Fruit fly (Drosophila melanogaster) whole organism, embryonic: Measurements from ENCODE around the gene Capa.

Experiments
- Bgb ChIP-seq: fragments of 200-800 bp; sonication (Bioruptor generic); IDR thresholded peaks from 2 replicates; pipeline ENCODE4 v1.3.6; 2022; ENCODE audit warnings: missing biosample characterization, missing genetic modification characterization; ENCODE audit not compliant: partially characterized antibody
- Blimp-1 ChIP-seq: fragments of 200-800 bp; sonication (Bioruptor generic); optimal IDR thresholded peaks from 3 replicates; lab custom pipeline; 2018; ENCODE audit warnings: missing biosample characterization, missing genetic modification characterization, mild to moderate bottlenecking, moderate library complexity, missing genetic modification reagents
- CG12769 ChIP-seq: fragments of 200-800 bp; sonication (Bioruptor generic); optimal IDR thresholded peaks from 2 replicates; lab custom pipeline; 2019; ENCODE audit warnings: missing biosample characterization, mild to moderate bottlenecking, missing genetic modification characterization, moderate library complexity
- CG13296 ChIP-seq: fragments of 200-800 bp; sonication (Bioruptor generic); optimal IDR thresholded peaks from 3 replicates; lab custom pipeline; 2018; ENCODE audit warnings: missing biosample characterization, mild to moderate bottlenecking, missing genetic modification characterization
- CG14014 ChIP-seq: fragments of 200-800 bp; sonication (Bioruptor generic); IDR thresholded peaks from 2 replicates; pipeline ENCODE4 v1.3.6; 2022; ENCODE audit warnings: missing biosample characterization, missing genetic modification characterization
- CG14050 ChIP-seq: fragments of 200-800 bp; sonication (Bioruptor generic); IDR thresholded peaks from 3 replicates; pipeline ENCODE4 v1.3.6; 2022; ENCODE audit warnings: missing biosample characterization, missing genetic modification characterization
- CG17385 ChIP-seq: fragments of 200-800 bp; sonication (Bioruptor generic); optimal IDR thresholded peaks from 3 replicates; lab custom pipeline; 2018; ENCODE audit warnings: missing biosample characterization, mild to moderate bottlenecking, missing genetic modification characterization
- CG18599 ChIP-seq: fragments of 200-800 bp; sonication (Bioruptor generic); optimal IDR thresholded peaks from 3 replicates; lab custom pipeline; 2017; ENCODE audit warnings: missing biosample characterization, missing genetic modification characterization, mild to moderate bottlenecking, moderate library complexity, missing genetic modification reagents
- CG2116 ChIP-seq: fragments of 200-800 bp; sonication (Bioruptor generic); optimal IDR thresholded peaks from 3 replicates; lab custom pipeline; 2018; ENCODE audit warnings: missing biosample characterization, mild to moderate bottlenecking, missing genetic modification characterization
- CG2678 ChIP-seq: fragments of 200-800 bp; sonication (Bioruptor generic); optimal IDR thresholded peaks from 3 replicates; lab custom pipeline; 2019; ENCODE audit warnings: missing biosample characterization, mild to moderate bottlenecking, missing genetic modification characterization, moderate library complexity
- CG31365 ChIP-seq: fragments of 200-800 bp; sonication (Bioruptor generic); optimal IDR thresholded peaks from 2 replicates; lab custom pipeline; 2018; ENCODE audit warnings: missing biosample characterization, mild to moderate bottlenecking, missing genetic modification characterization
- CG32532 ChIP-seq: fragments of 200-800 bp; sonication (Bioruptor generic); IDR thresholded peaks from 2 replicates; pipeline ENCODE4 v1.3.6; 2022; ENCODE audit warnings: missing biosample characterization, missing genetic modification characterization
- CG3281 ChIP-seq: fragments of 200-800 bp; sonication (Bioruptor generic); optimal IDR thresholded peaks from 3 replicates; lab custom pipeline; 2017; ENCODE audit warnings: missing biosample characterization, mild to moderate bottlenecking, missing genetic modification characterization
- CG6813 ChIP-seq: fragments of 200-800 bp; sonication (Bioruptor generic); optimal IDR thresholded peaks from 2 replicates; lab custom pipeline; 2017; ENCODE audit warnings: missing biosample characterization, missing genetic modification characterization, mild to moderate bottlenecking, moderate library complexity, missing genetic modification reagents
- CG6854 ChIP-seq: fragments of 200-800 bp; sonication (Bioruptor generic); optimal IDR thresholded peaks from 3 replicates; lab custom pipeline; 2017; ENCODE audit warnings: missing biosample characterization, mild to moderate bottlenecking, missing genetic modification characterization
- CG7357 ChIP-seq: fragments of 200-800 bp; sonication (Bioruptor generic); IDR thresholded peaks from 3 replicates; pipeline ENCODE4 v1.3.6; 2022; ENCODE audit warnings: missing biosample characterization, missing genetic modification characterization
- CG7556 ChIP-seq: fragments of 200-800 bp; sonication (Bioruptor generic); optimal IDR thresholded peaks from 2 replicates; lab custom pipeline; 2017; ENCODE audit warnings: missing biosample characterization, mild to moderate bottlenecking, missing genetic modification characterization
- CG9437 ChIP-seq: fragments of 200-800 bp; sonication (Bioruptor generic); optimal IDR thresholded peaks from 2 replicates; lab custom pipeline; 2018; ENCODE audit warnings: missing biosample characterization, mild to moderate bottlenecking, missing genetic modification characterization
- Deaf1 ChIP-seq: fragments of 200-800 bp; optimal IDR thresholded peaks from 3 replicates; lab custom pipeline; 2019; ENCODE audit warnings: missing biosample characterization, mild to moderate bottlenecking, missing genetic modification characterization, moderate library complexity
- Fer1 ChIP-seq: fragments of 200-800 bp; sonication (Bioruptor generic); optimal IDR thresholded peaks from 2 replicates; lab custom pipeline; 2017; ENCODE audit warnings: missing biosample characterization, mild to moderate bottlenecking, missing genetic modification characterization
- Fer2 ChIP-seq: fragments of 200-800 bp; sonication (Bioruptor generic); optimal IDR thresholded peaks from 2 replicates; lab custom pipeline; 2018; ENCODE audit warnings: missing biosample characterization, mild to moderate bottlenecking, missing genetic modification characterization, moderate library complexity
- Fer3 ChIP-seq: fragments of 200-800 bp; sonication (Bioruptor generic); optimal IDR thresholded peaks from 2 replicates; lab custom pipeline; 2018; ENCODE audit warnings: missing biosample characterization, mild to moderate bottlenecking, missing genetic modification characterization, moderate library complexity
- Hey ChIP-seq: fragments of 200-800 bp; sonication (Bioruptor generic); optimal IDR thresholded peaks from 3 replicates; lab custom pipeline; 2018; ENCODE audit warnings: missing biosample characterization, mild to moderate bottlenecking, missing genetic modification characterization
- Hmr ChIP-seq: fragments of 200-800 bp; sonication (Bioruptor generic); optimal IDR thresholded peaks from 3 replicates; lab custom pipeline; 2017; ENCODE audit warnings: mild to moderate bottlenecking, missing biosample characterization, missing genetic modification reagents, missing genetic modification characterization
- Hr51 ChIP-seq, 2 experiments: fragments of 200-800 bp; sonication (Bioruptor generic); optimal IDR thresholded peaks; 2 replicates in 1 of 2; 3 replicates in 1 of 2; lab custom pipeline; 2016 to 2018; ENCODE audit warnings: missing biosample characterization in 2 of 2, missing genetic modification characterization in 2 of 2, mild to moderate bottlenecking in 1 of 2, moderate library complexity in 1 of 2
- Rfx ChIP-seq: fragments of 200-800 bp; sonication (Bioruptor generic); IDR thresholded peaks from 2 replicates; pipeline ENCODE4 v1.3.6; 2022; ENCODE audit warnings: missing biosample characterization, missing genetic modification characterization
- Rx ChIP-seq: fragments of 200-800 bp; sonication (Bioruptor generic); IDR thresholded peaks from 2 replicates; pipeline ENCODE4 v1.3.6; 2022; ENCODE audit warnings: missing biosample characterization, missing genetic modification characterization
- Vsx1 ChIP-seq: fragments of 200-800 bp; sonication (Bioruptor generic); optimal IDR thresholded peaks from 2 replicates; lab custom pipeline; 2017; ENCODE audit warnings: missing biosample characterization, mild to moderate bottlenecking, missing genetic modification characterization, missing genetic modification reagents
- Xrp1 ChIP-seq: fragments of 200-800 bp; sonication (Bioruptor generic); IDR thresholded peaks from 2 replicates; pipeline ENCODE4 v1.3.6; 2022; ENCODE audit warnings: missing biosample characterization, missing genetic modification characterization
- chm ChIP-seq: fragments of 200-800 bp; sonication (Bioruptor generic); IDR thresholded peaks from 2 replicates; pipeline ENCODE4 v1.3.6; 2022; ENCODE audit warnings: missing biosample characterization, missing genetic modification characterization
- dysf ChIP-seq: fragments of 200-800 bp; sonication (Bioruptor generic); IDR thresholded peaks from 3 replicates; pipeline ENCODE4 v1.3.6; 2022; ENCODE audit warnings: missing biosample characterization, missing genetic modification characterization
- fd3F ChIP-seq: fragments of 200-800 bp; sonication (Bioruptor generic); optimal IDR thresholded peaks from 2 replicates; lab custom pipeline; 2018; ENCODE audit warnings: missing biosample characterization, mild to moderate bottlenecking, missing genetic modification characterization, moderate library complexity
- grn ChIP-seq: fragments of 200-800 bp; sonication (Bioruptor generic); optimal IDR thresholded peaks from 3 replicates; lab custom pipeline; 2017; ENCODE audit warnings: missing biosample characterization, missing genetic modification characterization
- gsb ChIP-seq: fragments of 200-800 bp; sonication (Bioruptor generic); IDR thresholded peaks from 2 replicates; pipeline ENCODE4 v1.3.6; 2022; ENCODE audit warnings: missing biosample characterization, missing genetic modification characterization
- ken ChIP-seq: fragments of 200-800 bp; sonication (Bioruptor generic); IDR thresholded peaks from 3 replicates; pipeline ENCODE4 v1.3.6; 2022; ENCODE audit warnings: missing biosample characterization, missing genetic modification characterization
- lab ChIP-seq: fragments of 200-800 bp; sonication (Bioruptor generic); optimal IDR thresholded peaks from 3 replicates; lab custom pipeline; 2017; ENCODE audit warnings: missing biosample characterization, missing genetic modification characterization, mild to moderate bottlenecking, moderate library complexity, missing genetic modification reagents
- lola ChIP-seq, 3 experiments: fragments of >200 bp in 2 of 3; fragments of 200-800 bp in 1 of 3; sonication (Bioruptor generic) in 1 of 3; optimal IDR thresholded peaks; 2 replicates each; lab custom pipeline; 2017 to 2019; ENCODE audit warnings: missing biosample characterization in 3 of 3, missing genetic modification characterization in 3 of 3, mild to moderate bottlenecking in 1 of 3, moderate library complexity in 1 of 3
- mirr ChIP-seq: fragments of 200-800 bp; sonication (Bioruptor generic); optimal IDR thresholded peaks from 3 replicates; lab custom pipeline; 2018; ENCODE audit warnings: missing biosample characterization, mild to moderate bottlenecking, missing genetic modification characterization
- otp ChIP-seq: fragments of 200-800 bp; sonication (Bioruptor generic); IDR thresholded peaks from 3 replicates; pipeline ENCODE4, ENCODE4 v1.3.6; 2022; ENCODE audit warnings: missing biosample characterization, missing genetic modification characterization
- salm ChIP-seq: fragments of 200-800 bp; sonication (Bioruptor generic); optimal IDR thresholded peaks from 2 replicates; lab custom pipeline; 2018; ENCODE audit warnings: missing biosample characterization, mild to moderate bottlenecking, missing genetic modification characterization
- schlank ChIP-seq: fragments of 200-800 bp; sonication (Bioruptor generic); optimal IDR thresholded peaks from 2 replicates; lab custom pipeline; 2018; ENCODE audit warnings: missing biosample characterization, mild to moderate bottlenecking, missing genetic modification characterization
- sens ChIP-seq: fragments of 200-800 bp; sonication (Bioruptor generic); peaks from one replicate; lab custom pipeline; 2016; ENCODE audit warnings: missing biosample characterization, missing genetic modification characterization
- so ChIP-seq: fragments of 200-800 bp; sonication (Bioruptor generic); IDR thresholded peaks from 3 replicates; pipeline ENCODE4 v1.3.6; 2022; ENCODE audit warnings: missing biosample characterization, missing genetic modification characterization
- tll ChIP-seq, 2 experiments: fragments of 200-800 bp in 1 of 2; fragments of >200 bp in 1 of 2; sonication (Bioruptor generic) in 1 of 2; optimal IDR thresholded peaks; 2 replicates each; lab custom pipeline; 2017 to 2019; ENCODE audit warnings: missing biosample characterization in 2 of 2, missing genetic modification characterization in 2 of 2, mild to moderate bottlenecking in 1 of 2, moderate library complexity in 1 of 2
- toy ChIP-seq: fragments of 200-800 bp; sonication (Bioruptor generic); IDR thresholded peaks from 2 replicates; pipeline ENCODE4 v1.3.6; 2022; ENCODE audit warnings: missing biosample characterization, missing genetic modification characterization
- unpg ChIP-seq: fragments of 200-800 bp; sonication (Bioruptor generic); optimal IDR thresholded peaks from 3 replicates; lab custom pipeline; 2018; ENCODE audit warnings: missing biosample characterization, mild to moderate bottlenecking, missing genetic modification characterization, moderate library complexity
- vvl ChIP-seq: fragments of 200-800 bp; sonication (Bioruptor generic); IDR thresholded peaks from 2 replicates; pipeline ENCODE4 v1.3.6; 2022; ENCODE audit warnings: missing biosample characterization, missing genetic modification characterization
- z ChIP-seq: fragments of 200-800 bp; sonication (Bioruptor generic); IDR thresholded peaks from 3 replicates; pipeline ENCODE4 v1.3.6; 2022; ENCODE audit warnings: missing biosample characterization, missing genetic modification characterization
- zfh2 ChIP-seq: fragments of 200-800 bp; sonication (Bioruptor generic); optimal IDR thresholded peaks from 2 replicates; lab custom pipeline; 2016; ENCODE audit warnings: missing biosample characterization, missing genetic modification characterization

Capa gene

dm6 chr3R:29891183-29891582, 23.0 kb downstream of the Capa start (continued):
- TF ChIP-seq Fer2 (tag; lab: Kevin White, UChicago) (no peak), CG14014 (GFP tag; lab: Robert Waterston, UW) (peak; percentile 48; the same call in 1 of the 2 replicates), Deaf1 (tag; lab: Kevin White, UChicago) (peak; percentile 31), chm (GFP tag; lab: Robert Waterston, UW) (no peak), CG18599 (peak; percentile 71), grn (GFP tag; lab: Kevin White, UChicago) (peak; percentile 15), Hey (peak; percentile 25), z (GFP tag; lab: Robert Waterston, UW) (no peak), dysf (GFP tag; lab: Robert Waterston, UW) (peak; percentile 8; the same call in 1 of the 3 replicates), zfh2 (GFP tag; lab: Kevin White, UChicago) (no peak), schlank (tag; lab: Kevin White, UChicago) (peak; percentile 51), Fer3 (tag; lab: Kevin White, UChicago) (peak; percentile 48), mirr (GFP tag; lab: Kevin White, UChicago) (peak; percentile 34), so (0 out of 3 replicates have a peak, but pooled peaks have one; percentile 12), vvl (GFP tag; lab: Robert Waterston, UW) (peak; percentile 31; the same call in 1 of the 2 replicates), CG32532 (peak; percentile 32; the same call in 1 of the 2 replicates), Bgb (GFP tag; lab: Robert Waterston, UW) (no peak), CG7357 (no peak), toy (GFP tag; lab: Robert Waterston, UW) (0 out of 2 replicates have a peak, but pooled peaks have one; percentile 44), Fer1 (GFP tag; lab: Kevin White, UChicago) (peak; percentile 53), lola (GFP tag; optimal IDR thresholded peaks at IDR 0.05; lab: Kevin White, UChicago) (no peak), tll (GFP tag; optimal IDR thresholded peaks at IDR 0.05; lab: Kevin White, UChicago) (peak in 1 of 2 experiments; percentile 3), CG6813 (peak; percentile 64), otp (GFP tag; lab: Robert Waterston, UW) (0 out of 3 replicates have a peak, but pooled peaks have one; percentile 27), lab (GFP tag; lab: Kevin White, UChicago) (peak; percentile 80), CG12769 (tag; lab: Kevin White, UChicago) (peak; percentile 58), ken (GFP tag; lab: Robert Waterston, UW) (no peak), Hr51 (GFP tag; optimal IDR thresholded peaks at IDR 0.05; lab: Kevin White, UChicago) (peak in 1 of 2 experiments; percentile 9), CG9437 (GFP tag; lab: Kevin White, UChicago) (no peak), CG14050 (GFP tag; lab: Robert Waterston, UW) (no peak), Blimp-1 (GFP tag; lab: Kevin White, UChicago) (peak; percentile 11), unpg (peak; percentile 29), CG2116 (GFP tag; lab: Kevin White, UChicago) (peak; percentile 18), CG7556 (peak; percentile 18), Vsx1 (GFP tag; lab: Kevin White, UChicago) (peak; percentile 20), CG31365 (peak; percentile 19), sens (peak; percentile 61), gsb (GFP tag; lab: Robert Waterston, UW) (0 out of 2 replicates have a peak, but pooled peaks have one; percentile 19), CG3281 (GFP tag; lab: Kevin White, UChicago) (peak; percentile 56), CG6854 (no peak), CG2678 (tag; lab: Kevin White, UChicago) (peak; percentile 52), fd3F (GFP tag; lab: Kevin White, UChicago) (peak; percentile 15), Xrp1 (GFP tag; lab: Robert Waterston, UW) (0 out of 2 replicates have a peak, but pooled peaks have one; percentile 14), Hmr (GFP tag; lab: Kevin White, UChicago) (peak; percentile 72), salm (tag; lab: Kevin White, UChicago) (no peak), Rx (GFP tag; lab: Robert Waterston, UW) (no peak), CG17385 (peak; percentile 16), Rfx (GFP tag; lab: Robert Waterston, UW) (peak; percentile 34; the same call in 1 of the 2 replicates), CG13296 (GFP tag; lab: Kevin White, UChicago) (peak; percentile 49)
